Worm (Caenorhabditis elegans) whole organism, early embryonic: ENCODE results near the gene snu-66.

ENCODE experiments used
- B0310.2 ChIP-seq: sonication (generic microtip); optimal IDR thresholded peaks from 2 replicates; lab custom pipeline; 2016; ENCODE audit warnings: mild to moderate bottlenecking, missing genetic modification characterization, missing compliant biosample characterization
- F13C5.2 ChIP-seq: sonication (generic microtip); optimal IDR thresholded peaks from 2 replicates; lab custom pipeline; 2017; ENCODE audit warnings: mild to moderate bottlenecking, missing genetic modification characterization, inconsistent platforms, missing compliant biosample characterization
- aly-1 ChIP-seq: sonication (generic microtip); optimal IDR thresholded peaks from 2 replicates; lab custom pipeline; 2016; ENCODE audit warnings: missing genetic modification characterization, missing compliant biosample characterization
- ama-1 ChIP-seq: fragments of 150-350 bp; optimal IDR thresholded peaks from 2 replicates; lab custom pipeline; 2014
- flt-1 ChIP-seq: fragments of 200-800 bp; sonication (Bioruptor generic); IDR thresholded peaks from 2 replicates; pipeline ENCODE4 v1.3.6; 2022; ENCODE audit warnings: missing genetic modification characterization, missing compliant biosample characterization
- pes-1 ChIP-seq: fragments of 200-800 bp; sonication (Bioruptor generic); IDR thresholded peaks from 2 replicates; pipeline ENCODE4 v1.3.6; 2022; ENCODE audit warnings: missing genetic modification reagents, missing genetic modification characterization, missing compliant biosample characterization
- scrt-1 ChIP-seq: fragments of 200-800 bp; sonication (Bioruptor generic); IDR thresholded peaks from 2 replicates; pipeline ENCODE4 v1.3.6; 2022; ENCODE audit warnings: missing genetic modification characterization, missing compliant biosample characterization
- tbx-11 ChIP-seq: fragments of 200-800 bp; sonication (Bioruptor generic); IDR thresholded peaks from 2 replicates; pipeline ENCODE4 v1.3.6; 2022; ENCODE audit warnings: missing genetic modification characterization, missing compliant biosample characterization
- tra-4 ChIP-seq: sonication (generic microtip); optimal IDR thresholded peaks from 2 replicates; lab custom pipeline; 2017; ENCODE audit warnings: missing genetic modification characterization, missing compliant biosample characterization

ce11 chrV:7539015-7539414, 36.5 kb downstream of the snu-66 start, which contains the start of gene srh-268:
- TF ChIP-seq ama-1 = no peak
- TF ChIP-seq B0310.2 (tag; lab: Kevin White, UChicago) = no peak
- no peak for TF ChIP-seq aly-1 (tag; lab: Kevin White, UChicago)
- TF ChIP-seq F13C5.2 (tag; lab: Kevin White, UChicago) = no peak
- no peak for TF ChIP-seq tbx-11 (GFP tag; lab: Robert Waterston, UW)
- no peak for TF ChIP-seq pes-1
- TF ChIP-seq scrt-1 (GFP tag; lab: Robert Waterston, UW) = no peak
- no peak for TF ChIP-seq flt-1
- no peak for TF ChIP-seq tra-4
